Worm (Caenorhabditis elegans) whole organism, L4 larva: ENCODE data around the gene rsef-1.

Experiments
- F10B5.3 ChIP-seq: sonication (generic microtip); optimal IDR thresholded peaks from 2 replicates; lab custom pipeline; 2016; ENCODE audit warnings: mild to moderate bottlenecking, missing genetic modification characterization, missing compliant biosample characterization
- F26F4.8 ChIP-seq: fragments of 200-800 bp; sonication (Bioruptor generic); conservative IDR thresholded peaks from 2 replicates; pipeline ENCODE4 v1.3.6; 2022; ENCODE audit warnings: missing genetic modification characterization, missing compliant biosample characterization
- R02D3.7 ChIP-seq: fragments of 150-350 bp; sonication (generic microtip); optimal IDR thresholded peaks from 3 replicates; lab custom pipeline; 2014; ENCODE audit warnings: missing biosample characterization, missing genetic modification characterization
- T26A8.4 ChIP-seq: fragments of 200-800 bp; sonication (Bioruptor generic); IDR thresholded peaks from 2 replicates; pipeline ENCODE4 v1.3.6; 2022; ENCODE audit warnings: missing genetic modification characterization, missing compliant biosample characterization
- Y105C5A.15 ChIP-seq: fragments of 200-800 bp; sonication (Bioruptor generic); IDR thresholded peaks from 2 replicates; pipeline ENCODE4 v1.3.6; 2022; ENCODE audit warnings: missing genetic modification characterization, missing compliant biosample characterization
- ZK337.2 ChIP-seq: fragments of 200-800 bp; sonication (Bioruptor generic); IDR thresholded peaks from 2 replicates; pipeline ENCODE4 v1.3.6; 2022; ENCODE audit warnings: missing genetic modification reagents, missing genetic modification characterization, missing compliant biosample characterization
- ZK546.5 ChIP-seq, 2 experiments: sonication (generic microtip); optimal IDR thresholded peaks; 2 replicates each; lab custom pipeline; 2017; ENCODE audit warnings: missing biosample characterization in 2 of 2, missing genetic modification characterization in 2 of 2
- aha-1 ChIP-seq: fragments of 150-350 bp; peaks from one replicate; lab custom pipeline; 2014; ENCODE audit warnings: missing biosample characterization, missing genetic modification characterization
- ceh-32 ChIP-seq: sonication (generic microtip); optimal IDR thresholded peaks from 2 replicates; lab custom pipeline; 2016; ENCODE audit warnings: mild to moderate bottlenecking, missing genetic modification characterization, missing compliant biosample characterization; ENCODE audit not compliant: poor library complexity
- ces-1 ChIP-seq: fragments of 150-350 bp; sonication (generic microtip); optimal IDR thresholded peaks from 4 replicates; lab custom pipeline; 2014; ENCODE audit warnings: missing biosample characterization, missing genetic modification reagents, missing genetic modification characterization
- daf-16 ChIP-seq, 3 experiments: sonication (generic microtip); optimal IDR thresholded peaks; 2 replicates each; lab custom pipeline; 2016 to 2017; ENCODE audit warnings: missing genetic modification characterization in 3 of 3, missing genetic modification reagents in 3 of 3, mild to moderate bottlenecking in 2 of 3, missing compliant biosample characterization in 2 of 3, missing biosample characterization in 1 of 3, moderate library complexity in 1 of 3
- daf-19 ChIP-seq: fragments of 200-800 bp; sonication (Bioruptor generic); conservative IDR thresholded peaks from 2 replicates; pipeline ENCODE4 v1.3.6; 2022; ENCODE audit warnings: missing genetic modification characterization, missing compliant biosample characterization
- daf-8 ChIP-seq: fragments of 200-800 bp; sonication (Bioruptor generic); IDR thresholded peaks from 2 replicates; pipeline ENCODE4 v1.3.6; 2022; ENCODE audit warnings: missing genetic modification characterization, missing compliant biosample characterization
- dmd-8 ChIP-seq: fragments of 200-800 bp; sonication (Bioruptor generic); IDR thresholded peaks from 2 replicates; pipeline ENCODE4 v1.3.6; 2022; ENCODE audit warnings: missing genetic modification characterization, missing compliant biosample characterization
- dve-1 ChIP-seq: sonication (generic microtip); optimal IDR thresholded peaks from 2 replicates; lab custom pipeline; 2017; ENCODE audit warnings: antibody characterized with exemption, mild to moderate bottlenecking, missing genetic modification characterization, missing compliant biosample characterization; ENCODE audit not compliant: insufficient read depth
- fkh-10 ChIP-seq: fragments of 150-350 bp; optimal IDR thresholded peaks from 2 replicates; lab custom pipeline; 2014; ENCODE audit warnings: missing biosample characterization, missing genetic modification reagents, missing genetic modification characterization
- hif-1 ChIP-seq, 2 experiments: sonication (generic microtip); optimal IDR thresholded peaks; 2 replicates each; lab custom pipeline; 2016 to 2017; ENCODE audit warnings: missing compliant biosample characterization in 2 of 2, missing genetic modification characterization in 2 of 2, missing genetic modification reagents in 2 of 2, missing genotype in 2 of 2, mild to moderate bottlenecking in 1 of 2
- hlh-11 ChIP-seq: fragments of 200-800 bp; sonication (Bioruptor generic); optimal IDR thresholded peaks from 2 replicates; lab custom pipeline; 2018; ENCODE audit warnings: mild to moderate bottlenecking, missing genetic modification characterization, missing compliant biosample characterization
- hmg-1.1 ChIP-seq: fragments of 200-800 bp; sonication (Bioruptor generic); IDR thresholded peaks from 2 replicates; pipeline ENCODE4 v1.3.6; 2022; ENCODE audit warnings: missing genetic modification reagents, missing genetic modification characterization, missing compliant biosample characterization
- jun-1 ChIP-seq: fragments of 150-350 bp; optimal IDR thresholded peaks from 2 replicates; lab custom pipeline; 2014; ENCODE audit warnings: missing biosample characterization, missing genetic modification reagents, missing genetic modification characterization
- lim-7 ChIP-seq: fragments of 200-800 bp; sonication (Bioruptor generic); IDR thresholded peaks from 2 replicates; pipeline ENCODE4 v1.3.6; 2022; ENCODE audit warnings: missing genetic modification characterization, missing compliant biosample characterization
- lin-1 ChIP-seq: fragments of 200-800 bp; sonication (Bioruptor generic); IDR thresholded peaks from 2 replicates; pipeline ENCODE4 v1.3.6; 2022; ENCODE audit warnings: missing genetic modification reagents, missing genetic modification characterization, missing compliant biosample characterization
- lin-15B ChIP-seq: fragments of 150-350 bp; sonication (generic microtip); optimal IDR thresholded peaks from 3 replicates; lab custom pipeline; 2014; ENCODE audit warnings: missing biosample characterization, missing genetic modification characterization
- lin-29 ChIP-seq: fragments of 200-800 bp; sonication (Bioruptor generic); IDR thresholded peaks from 2 replicates; pipeline ENCODE4 v1.3.6; 2022; ENCODE audit warnings: missing genetic modification reagents, missing genetic modification characterization, missing compliant biosample characterization
- lin-38 ChIP-seq: fragments of 200-800 bp; sonication (Bioruptor generic); IDR thresholded peaks from 2 replicates; pipeline ENCODE4 v1.3.6; 2022; ENCODE audit warnings: missing genetic modification reagents, missing genetic modification characterization, missing compliant biosample characterization
- lin-39 ChIP-seq: fragments of 150-350 bp; optimal IDR thresholded peaks from 2 replicates; lab custom pipeline; 2014; ENCODE audit warnings: missing biosample characterization, missing genetic modification reagents, missing genetic modification characterization
- madf-9 ChIP-seq: fragments of 200-800 bp; sonication (Bioruptor generic); conservative IDR thresholded peaks from 2 replicates; pipeline ENCODE4 v1.3.6; 2022; ENCODE audit warnings: missing genetic modification reagents, missing genetic modification characterization, missing compliant biosample characterization
- mxl-3 ChIP-seq: fragments of 200-800 bp; sonication (Bioruptor generic); optimal IDR thresholded peaks from 2 replicates; lab custom pipeline; 2018; ENCODE audit warnings: mild to moderate bottlenecking, missing genetic modification characterization, missing compliant biosample characterization
- nhr-25 ChIP-seq: sonication (generic microtip); optimal IDR thresholded peaks from 2 replicates; lab custom pipeline; 2017; ENCODE audit warnings: missing genetic modification characterization, mild to moderate bottlenecking, missing compliant biosample characterization, antibody characterized with exemption, moderate library complexity, borderline replicate concordance; ENCODE audit not compliant: insufficient read depth
- nhr-28 ChIP-seq: fragments of 150-350 bp; optimal IDR thresholded peaks from 2 replicates; lab custom pipeline; 2014; ENCODE audit warnings: missing biosample characterization, missing genetic modification characterization
- nhr-41 ChIP-seq: fragments of 200-800 bp; sonication (Bioruptor generic); IDR thresholded peaks from 2 replicates; pipeline ENCODE4 v1.3.6; 2022; ENCODE audit warnings: missing genetic modification reagents, missing genetic modification characterization, missing compliant biosample characterization
- nhr-42 ChIP-seq: fragments of 200-800 bp; sonication (Bioruptor generic); IDR thresholded peaks from 2 replicates; pipeline ENCODE4 v1.3.6; 2022; ENCODE audit warnings: missing genetic modification characterization, missing compliant biosample characterization
- pha-4 ChIP-seq, 2 experiments: fragments of 150-350 bp in 1 of 2; fragments of 200-800 bp in 1 of 2; sonication (Bioruptor generic) in 1 of 2; IDR thresholded peaks in 1 of 2; optimal IDR thresholded peaks in 1 of 2; 2 replicates each; pipeline versions ENCODE4 v1.3.6 to Lab custom; 2014 to 2022; ENCODE audit warnings: missing genetic modification characterization in 2 of 2, missing genetic modification reagents in 2 of 2, missing biosample characterization in 1 of 2, missing compliant biosample characterization in 1 of 2
- php-3 ChIP-seq: fragments of 200-800 bp; sonication (Bioruptor generic); IDR thresholded peaks from 2 replicates; pipeline ENCODE4 v1.3.6; 2022; ENCODE audit warnings: missing genetic modification reagents, missing genetic modification characterization, missing compliant biosample characterization
- pqm-1 ChIP-seq: sonication (generic microtip); optimal IDR thresholded peaks from 2 replicates; lab custom pipeline; 2017; ENCODE audit warnings: missing biosample characterization, missing genetic modification characterization
- saeg-2 ChIP-seq: fragments of 200-800 bp; sonication (Bioruptor generic); IDR thresholded peaks from 2 replicates; pipeline ENCODE4 v1.3.6; 2022; ENCODE audit warnings: missing genetic modification reagents, missing genetic modification characterization, missing compliant biosample characterization
- set-16 ChIP-seq: fragments of 200-800 bp; sonication (Bioruptor generic); IDR thresholded peaks from 2 replicates; pipeline ENCODE4 v1.3.6; 2022; ENCODE audit warnings: missing genetic modification reagents, missing genetic modification characterization, missing compliant biosample characterization
- skn-1 ChIP-seq: fragments of 150-350 bp; optimal IDR thresholded peaks from 2 replicates; lab custom pipeline; 2014; ENCODE audit warnings: missing biosample characterization, missing genetic modification characterization
- snpc-4 ChIP-seq: fragments of 150-350 bp; optimal IDR thresholded peaks from 2 replicates; lab custom pipeline; 2014; ENCODE audit warnings: missing biosample characterization, missing genetic modification characterization
- spr-1 ChIP-seq: sonication (generic microtip); optimal IDR thresholded peaks from 2 replicates; lab custom pipeline; 2016; ENCODE audit warnings: mild to moderate bottlenecking, missing genetic modification characterization, missing compliant biosample characterization
- tra-1 ChIP-seq: fragments of 200-800 bp; sonication (Bioruptor generic); IDR thresholded peaks from 2 replicates; pipeline ENCODE4 v1.3.6; 2022; ENCODE audit warnings: missing genetic modification reagents, missing genetic modification characterization, missing compliant biosample characterization
- unc-130 ChIP-seq: sonication (generic microtip); optimal IDR thresholded peaks from 2 replicates; lab custom pipeline; 2016; ENCODE audit warnings: missing genetic modification reagents, missing genetic modification characterization, missing compliant biosample characterization
- unc-62 ChIP-seq, 3 experiments: fragments of 150-350 bp in 1 of 3; sonication (generic microtip); optimal IDR thresholded peaks in 2 of 3; peaks in 1 of 3; 1 replicate in 1 of 3; 2 replicates in 2 of 3; lab custom pipeline; 2014 to 2017; ENCODE audit warnings: missing biosample characterization in 3 of 3, missing genetic modification characterization in 3 of 3, missing genetic modification reagents in 3 of 3, missing genotype in 1 of 3
- vab-7 ChIP-seq: fragments of 200-800 bp; sonication (Bioruptor generic); IDR thresholded peaks from 2 replicates; pipeline ENCODE4 v1.3.6; 2022; ENCODE audit warnings: missing genetic modification reagents, missing genetic modification characterization, missing compliant biosample characterization
- zag-1 ChIP-seq: fragments of 150-350 bp; optimal IDR thresholded peaks from 2 replicates; lab custom pipeline; 2014; ENCODE audit warnings: missing biosample characterization, missing genetic modification characterization
- zip-2 ChIP-seq: fragments of 150-350 bp; optimal IDR thresholded peaks from 2 replicates; lab custom pipeline; 2014; ENCODE audit warnings: missing biosample characterization, missing genetic modification characterization

Gene rsef-1

DNA sequence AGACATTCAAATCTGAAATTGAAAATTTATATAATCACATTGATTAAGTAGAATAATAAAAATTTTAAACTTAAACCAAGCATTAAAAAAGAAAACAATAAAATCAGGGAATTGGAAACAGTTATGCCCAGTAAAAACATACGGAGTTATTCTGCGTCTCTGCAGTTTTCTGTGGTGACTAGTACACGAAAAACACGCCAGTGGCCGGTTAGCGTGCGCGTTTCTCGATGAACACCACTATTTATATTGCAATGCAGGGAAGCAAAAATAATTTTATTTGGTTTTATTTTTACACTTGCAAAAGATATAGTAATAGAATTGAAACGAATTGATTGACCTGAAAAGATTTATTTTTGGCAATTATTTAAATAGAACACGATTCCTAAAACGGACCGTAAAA lies 40.6 kb upstream of the rsef-1 start, which contains the start of gene sec-3 (continued):
- TF ChIP-seq hif-1 (tag; optimal IDR thresholded peaks at IDR 0.05; lab: Kevin White, UChicago) (peak in 1 of 2 experiments; percentile 84), fkh-10 (GFP tag; lab: Kevin White, UChicago) (peak; percentile 60), ceh-32 (tag; lab: Kevin White, UChicago) (no peak), zip-2 (tag; lab: Kevin White, UChicago) (no peak), daf-8 (no peak), R02D3.7 (no peak), aha-1 (tag; lab: Kevin White, UChicago) (peak; percentile 98), nhr-25 (tag; lab: Kevin White, UChicago) (peak; percentile 81), unc-62 (GFP tag; optimal IDR thresholded peaks at IDR 0.05 in 1 of 2; lab: Kevin White, UChicago) (no peak), unc-62 (tag; optimal IDR thresholded peaks at IDR 0.05; lab: Kevin White, UChicago) (no peak), dmd-8 (GFP tag; lab: Robert Waterston, UW) (no peak), lin-15B (peak; percentile 12), tra-1 (peak; percentile 53; the same call in 1 of the 2 replicates), Y105C5A.15 (GFP tag; lab: Robert Waterston, UW) (no peak), vab-7 (GFP tag; lab: Robert Waterston, UW) (peak; percentile 19; the same call in 1 of the 2 replicates), ces-1 (GFP tag; lab: Kevin White, UChicago) (no peak), php-3 (GFP tag; lab: Robert Waterston, UW) (peak; percentile 53; the same call in 1 of the 2 replicates), ZK337.2 (GFP tag; lab: Robert Waterston, UW) (no peak), F26F4.8 (GFP tag; lab: Robert Waterston, UW) (no peak), pqm-1 (tag; lab: Kevin White, UChicago) (peak; percentile 49), lin-39 (tag; lab: Kevin White, UChicago) (no peak), dve-1 (peak; percentile 96), hlh-11 (tag; lab: Kevin White, UChicago) (peak; percentile 93), lim-7 (GFP tag; lab: Robert Waterston, UW) (no peak), jun-1 (tag; lab: Kevin White, UChicago) (peak; percentile 70), pha-4 (GFP tag; IDR thresholded peaks at IDR 0.05; lab: Robert Waterston, UW) (peak; percentile 55), pha-4 (tag; optimal IDR thresholded peaks at IDR 0.05; lab: Kevin White, UChicago) (peak; percentile 88), mxl-3 (GFP tag; lab: Kevin White, UChicago) (peak; percentile 62), hmg-1.1 (GFP tag; lab: Robert Waterston, UW) (peak; percentile 87), saeg-2 (GFP tag; lab: Robert Waterston, UW) (0 out of 2 replicates have a peak, but pooled peaks have one; percentile 45), nhr-28 (tag; lab: Kevin White, UChicago) (peak; percentile 75), lin-38 (GFP tag; lab: Robert Waterston, UW) (peak; percentile 86), unc-130 (GFP tag; lab: Kevin White, UChicago) (no peak), snpc-4 (tag; lab: Kevin White, UChicago) (no peak)

DNA sequence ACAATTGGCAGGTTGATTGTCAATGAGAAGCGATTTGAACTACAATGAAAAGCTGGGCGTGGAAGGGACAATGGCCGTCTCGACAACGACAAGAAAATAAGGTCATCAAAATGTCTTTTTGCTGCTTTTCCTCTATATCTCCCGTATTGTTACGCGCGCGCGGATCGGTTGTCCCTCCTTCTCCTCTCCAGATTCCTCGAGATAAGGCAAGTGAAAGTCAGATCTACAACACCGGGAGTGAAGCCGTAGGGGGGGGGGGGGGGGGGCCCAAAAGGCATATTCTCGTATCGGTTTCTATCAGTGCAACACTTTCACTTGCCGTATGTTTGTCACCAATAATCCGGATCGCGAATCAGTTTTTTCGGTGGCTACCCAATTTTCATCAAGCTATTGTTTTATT lies 35.1 kb upstream of the rsef-1 start, which contains the start of gene wrt-2:
TSS of gene wrt-2 (minus strand) at position 46 of the 400 bp plus-strand sequence.
- TF ChIP-seq nhr-41 (no peak), tra-1 (no peak), hlh-11 (tag; lab: Kevin White, UChicago) (peak; percentile 9), mxl-3 (GFP tag; lab: Kevin White, UChicago) (peak; percentile 24), aha-1 (tag; lab: Kevin White, UChicago) (peak; percentile 38), T26A8.4 (GFP tag; lab: Robert Waterston, UW) (no peak), zag-1 (tag; lab: Kevin White, UChicago) (no peak), set-16 (GFP tag; lab: Robert Waterston, UW) (peak; percentile 49; the same call in 1 of the 2 replicates)

DNA sequence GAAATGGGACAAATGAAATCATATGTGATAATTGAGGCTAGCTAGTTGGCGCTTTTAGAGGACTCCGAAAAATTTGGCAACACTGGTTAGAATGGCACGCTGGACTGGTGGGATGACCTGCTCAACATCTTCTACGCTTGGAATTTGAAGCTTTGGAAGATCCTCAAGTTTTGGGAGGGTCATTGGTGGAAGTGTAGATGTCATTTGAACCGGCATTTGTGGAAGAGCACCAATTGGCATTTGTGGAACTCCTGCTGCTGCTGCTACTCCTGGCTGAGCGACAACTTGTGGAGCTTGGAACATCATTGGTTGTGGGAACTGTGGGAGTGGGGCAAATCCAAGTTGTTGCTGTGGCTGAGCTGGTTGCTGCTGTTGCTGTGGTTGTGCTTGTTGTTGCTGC lies 33.3 kb upstream of the rsef-1 start:
- TF ChIP-seq ZK546.5 (tag; optimal IDR thresholded peaks at IDR 0.05; lab: Kevin White, UChicago) (no peak), F10B5.3 (tag; lab: Kevin White, UChicago) (no peak), nhr-42 (GFP tag; lab: Robert Waterston, UW) (0 out of 2 replicates have a peak, but pooled peaks have one; percentile 4), daf-16 (GFP tag; optimal IDR thresholded peaks at IDR 0.05; lab: Kevin White, UChicago) (peak in 1 of 2 experiments; percentile 20), daf-16 (tag; optimal IDR thresholded peaks at IDR 0.05; lab: Kevin White, UChicago) (no peak), spr-1 (tag; lab: Kevin White, UChicago) (no peak), ceh-32 (tag; lab: Kevin White, UChicago) (no peak), lin-29 (no peak), vab-7 (GFP tag; lab: Robert Waterston, UW) (no peak), madf-9 (GFP tag; lab: Robert Waterston, UW) (no peak), lin-1 (GFP tag; lab: Robert Waterston, UW) (no peak), php-3 (GFP tag; lab: Robert Waterston, UW) (no peak), daf-19 (GFP tag; lab: Robert Waterston, UW) (no peak), skn-1 (tag; lab: Kevin White, UChicago) (no peak), daf-8 (no peak), saeg-2 (GFP tag; lab: Robert Waterston, UW) (no peak)
